Fruit fly (Drosophila melanogaster) S2 (cell line): ENCODE results near the gene CG13311.

Experiments used
- CG8478 ChIP-seq: fragments of >200 bp; optimal IDR thresholded peaks from 2 replicates; lab custom pipeline; 2018
- CTCF ChIP-seq, 2 experiments: fragments of >200 bp; optimal IDR thresholded peaks; 2 replicates each; lab custom pipeline; 2018

- TF ChIP-seq CTCF (optimal IDR thresholded peaks at IDR 0.05; lab: Kevin White, UChicago): no peak
- no peak for TF ChIP-seq CG8478 (lab: Kevin White, UChicago)
These were observed 32.9 kb upstream of the CG13311 start for dm6 chr3L:8834886-8835285.
